Worm (Caenorhabditis elegans) whole organism, young adult: ENCODE results near the gene edg-1.

ENCODE experiments used
- B0261.1 ChIP-seq: sonication (generic microtip); optimal IDR thresholded peaks from 2 replicates; lab custom pipeline; 2016; ENCODE audit warnings: mild to moderate bottlenecking, missing genetic modification characterization, moderate library complexity, missing compliant biosample characterization
- dox-1 ChIP-seq: fragments of 200-800 bp; sonication (Bioruptor generic); IDR thresholded peaks from 2 replicates; pipeline ENCODE4 v1.3.6; 2022; ENCODE audit warnings: missing genetic modification reagents, missing genetic modification characterization, missing compliant biosample characterization
- efl-1 ChIP-seq: fragments of 150-350 bp; optimal IDR thresholded peaks from 2 replicates; lab custom pipeline; 2014; ENCODE audit warnings: missing biosample characterization, missing genetic modification reagents, missing genetic modification characterization
- nfya-1 ChIP-seq: sonication (generic microtip); optimal IDR thresholded peaks from 2 replicates; lab custom pipeline; 2017; ENCODE audit warnings: antibody characterized with exemption, missing compliant biosample characterization, missing genetic modification characterization, borderline replicate concordance; ENCODE audit not compliant: insufficient read depth
- pha-4 ChIP-seq: fragments of 150-350 bp; sonication (generic microtip); optimal IDR thresholded peaks from 2 replicates; lab custom pipeline; 2014; ENCODE audit warnings: missing biosample characterization, missing genetic modification reagents, missing genetic modification characterization

- TF ChIP-seq dox-1 (GFP tag; lab: Robert Waterston, UW) (no peak), pha-4 (no peak), B0261.1 (tag; lab: Kevin White, UChicago) (no peak), nfya-1 (tag; lab: Kevin White, UChicago) (no peak), efl-1 (no peak)
Observed at ce11 chrIV:11336180-11336579, 15.6 kb downstream of the edg-1 start.
